Fruit fly (Drosophila melanogaster): ENCODE results near the gene up.
A peak's percentile ranks its signal among the peaks of the same experiment; 100 is the strongest.

The up gene

dm6 chrX:13644696-13645393 is 42.5 kb upstream of the up start (continued):
- TF ChIP-seq Rx (GFP tag; IDR thresholded peaks at IDR 0.05) (no peak), CG4328 (GFP tag; optimal IDR thresholded peaks at IDR 0.05) (no peak), Trl (optimal IDR thresholded peaks at IDR 0.05) (no peak), Trl (GFP tag; optimal IDR thresholded peaks at IDR 0.05) (no peak), CG1603 (tag; optimal IDR thresholded peaks at IDR 0.05) (peak; percentile 12), zen2 (GFP tag; IDR thresholded peaks at IDR 0.05; ENCODE audit: partially characterized antibody) (no peak), org-1 (GFP tag; optimal IDR thresholded peaks at IDR 0.05) (no peak), Nf-YB (GFP tag; optimal IDR thresholded peaks at IDR 0.05) (peak; percentile 23), klu (GFP tag; IDR thresholded peaks at IDR 0.05) (no peak), CG2202 (tag; optimal IDR thresholded peaks at IDR 0.05) (peak; percentile 38), CG6813 (GFP tag; optimal IDR thresholded peaks at IDR 0.05) (peak; percentile 61), grn (GFP tag; optimal IDR thresholded peaks at IDR 0.05) (peak; percentile 16), CG12659 (GFP tag; optimal IDR thresholded peaks at IDR 0.05) (peak; percentile 16), Vsx1 (GFP tag; optimal IDR thresholded peaks at IDR 0.05) (peak; percentile 49), MBD-R2 (GFP tag; IDR thresholded peaks at IDR 0.05) (no peak), CG33213 (GFP tag; optimal IDR thresholded peaks at IDR 0.05) (no peak), CG7271 (tag; optimal IDR thresholded peaks at IDR 0.05) (peak; percentile 5), Blimp-1 (GFP tag; optimal IDR thresholded peaks at IDR 0.05) (peak; percentile 68), CG12071 (GFP tag; optimal IDR thresholded peaks at IDR 0.05) (peak; percentile 7), sd (tag; optimal IDR thresholded peaks at IDR 0.05) (peak; percentile 19), CG10209 (GFP tag; optimal IDR thresholded peaks at IDR 0.05) (peak; percentile 46), CG18262 (tag; optimal IDR thresholded peaks at IDR 0.05) (peak; percentile 19), CG10462 (GFP tag; optimal IDR thresholded peaks at IDR 0.05) (no peak), inv (GFP tag; IDR thresholded peaks at IDR 0.05; ENCODE audit: partially characterized antibody) (no peak), CG8924 (tag; optimal IDR thresholded peaks at IDR 0.05) (peak; percentile 19), CG10543 (GFP tag; optimal IDR thresholded peaks at IDR 0.05) (no peak), Stat92E (GFP tag; optimal IDR thresholded peaks at IDR 0.05) (no peak), chn (GFP tag; optimal IDR thresholded peaks at IDR 0.05) (no peak), CG42726 (GFP tag; IDR thresholded peaks at IDR 0.05; ENCODE audit: partially characterized antibody) (no peak), Pdp1 (GFP tag; optimal IDR thresholded peaks at IDR 0.05) (no peak), CG10267 (tag; optimal IDR thresholded peaks at IDR 0.05) (peak; percentile 12), Fer1 (GFP tag; optimal IDR thresholded peaks at IDR 0.05) (peak; percentile 32), Lhr (GFP tag; optimal IDR thresholded peaks at IDR 0.05) (peak; percentile 18), PHDP (tag; optimal IDR thresholded peaks at IDR 0.05) (peak; percentile 65), Asciz (GFP tag; optimal IDR thresholded peaks at IDR 0.05) (peak; percentile 78), CG14860 (GFP tag; IDR thresholded peaks at IDR 0.05; ENCODE audit: partially characterized antibody) (no peak), Bteb2 (GFP tag; optimal IDR thresholded peaks at IDR 0.05) (no peak), lola (GFP tag; optimal IDR thresholded peaks at IDR 0.05) (peak in 1 of 3 experiments; percentile 2), caup (GFP tag; optimal IDR thresholded peaks at IDR 0.05; ENCODE audit: severe bottlenecking) (peak; percentile 26), HHEX (GFP tag; optimal IDR thresholded peaks at IDR 0.05) (peak; percentile 28), Taf1 (GFP tag; IDR thresholded peaks at IDR 0.05) (no peak), CG7556 (GFP tag; optimal IDR thresholded peaks at IDR 0.05) (peak; percentile 21), ham (GFP tag; IDR thresholded peaks at IDR 0.05) (no peak), sqz (GFP tag; optimal IDR thresholded peaks at IDR 0.05) (peak; percentile 31), CG31441 (GFP tag; IDR thresholded peaks at IDR 0.05) (peak; percentile 47), Hmr (GFP tag; optimal IDR thresholded peaks at IDR 0.05) (peak; percentile 40), tup (GFP tag; optimal IDR thresholded peaks at IDR 0.05) (no peak)
